Worm (Caenorhabditis elegans) whole organism, L4 larva: ENCODE data around the gene tbx-2.

Experiments used
- aly-2 ChIP-seq: sonication (generic microtip); optimal IDR thresholded peaks from 2 replicates; lab custom pipeline; 2018; ENCODE audit warnings: missing biosample characterization, missing genetic modification characterization
- ama-1 ChIP-seq: fragments of 150-350 bp; optimal IDR thresholded peaks from 2 replicates; lab custom pipeline; 2014; ENCODE audit warnings: inconsistent platforms, mixed read lengths
- egl-27 ChIP-seq: sonication (generic microtip); optimal IDR thresholded peaks from 3 replicates; lab custom pipeline; 2017; ENCODE audit warnings: missing biosample characterization, missing genetic modification reagents, missing genetic modification characterization
- jun-1 ChIP-seq: fragments of 150-350 bp; optimal IDR thresholded peaks from 2 replicates; lab custom pipeline; 2014; ENCODE audit warnings: missing biosample characterization, missing genetic modification reagents, missing genetic modification characterization
- spr-1 ChIP-seq: sonication (generic microtip); optimal IDR thresholded peaks from 2 replicates; lab custom pipeline; 2016; ENCODE audit warnings: mild to moderate bottlenecking, missing genetic modification characterization, missing compliant biosample characterization

DNA sequence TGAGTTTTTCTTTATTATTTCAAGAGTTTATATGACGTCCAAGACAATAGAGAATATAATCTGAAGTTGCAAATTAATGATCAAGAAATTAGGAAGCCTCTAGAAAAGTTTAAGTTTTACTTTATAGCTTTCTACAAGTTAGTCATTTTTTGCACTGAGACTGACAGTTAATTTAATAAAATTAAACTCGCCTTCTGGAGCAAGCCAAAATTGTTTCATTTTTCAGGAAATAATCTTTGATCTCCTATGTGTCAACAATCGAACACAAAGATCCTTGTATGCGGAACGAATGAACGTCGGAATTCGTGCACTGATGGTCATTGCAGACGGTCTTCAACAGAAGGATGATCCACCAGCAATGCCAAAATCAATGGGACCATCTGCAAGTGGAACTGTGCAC lies 23.7 kb downstream of the tbx-2 start:
- TF ChIP-seq egl-27 (tag; lab: Kevin White, UChicago) (no peak), ama-1 (lab: Kevin White, UChicago) (no peak), spr-1 (no peak), aly-2 (tag; lab: Kevin White, UChicago) (no peak), jun-1 (tag; lab: Kevin White, UChicago) (no peak)
